Fruit fly (Drosophila melanogaster): Measurements from ENCODE around the gene CG5421.

The CG5421 gene

dm6 chr2L:12415485-12416137 is 32.3 kb downstream of the CG5421 start (continued):
- peak in 1 of 2 experiments; percentile 44 for TF ChIP-seq Hr51 (GFP tag; optimal IDR thresholded peaks at IDR 0.05)
- TF ChIP-seq chinmo (GFP tag; IDR thresholded peaks at IDR 0.05; ENCODE audit: partially characterized antibody), result 0 out of 4 replicates have a peak, but pooled peaks have one; percentile 58
- TF ChIP-seq Nf-YB (GFP tag; optimal IDR thresholded peaks at IDR 0.05), result peak; percentile 14
- TF ChIP-seq lab (GFP tag; optimal IDR thresholded peaks at IDR 0.05), result peak; percentile 6
- TF ChIP-seq CG3281 (GFP tag; optimal IDR thresholded peaks at IDR 0.05), result peak; percentile 14
- no peak for TF ChIP-seq H15 (GFP tag; IDR thresholded peaks at IDR 0.05)
- TF ChIP-seq CG15696 (tag; optimal IDR thresholded peaks at IDR 0.05), result peak; percentile 13
- TF ChIP-seq CG8924 (tag; optimal IDR thresholded peaks at IDR 0.05), result peak; percentile 34
- peak; percentile 46; the same call in 1 of the 2 replicates for TF ChIP-seq CG31441 (GFP tag; IDR thresholded peaks at IDR 0.05)
- peak; percentile 55 for TF ChIP-seq CG7839 (tag; optimal IDR thresholded peaks at IDR 0.05)

- no peak for TF ChIP-seq CG32532 (GFP tag; IDR thresholded peaks at IDR 0.05)
- TF ChIP-seq CG14050 (GFP tag; IDR thresholded peaks at IDR 0.05), result 0 out of 3 replicates have a peak, but pooled peaks have one; percentile 16
- peak; percentile 62 for TF ChIP-seq sens (GFP tag)
- TF ChIP-seq lab (GFP tag; optimal IDR thresholded peaks at IDR 0.05), result peak; percentile 31
- 0 out of 3 replicates have a peak, but pooled peaks have one; percentile 14 for TF ChIP-seq ci (GFP tag; IDR thresholded peaks at IDR 0.05)
- TF ChIP-seq Ada2b (GFP tag; IDR thresholded peaks at IDR 0.05), result peak; percentile 29; the same call in 1 of the 2 replicates
- no peak for TF ChIP-seq gcm2 (GFP tag; optimal IDR thresholded peaks at IDR 0.05)
- peak; percentile 43 for TF ChIP-seq CG11504 (tag; optimal IDR thresholded peaks at IDR 0.05)
- 0 out of 3 replicates have a peak, but pooled peaks have one; percentile 42 for TF ChIP-seq CG11695 (GFP tag; IDR thresholded peaks at IDR 0.05)
- peak; percentile 43 for TF ChIP-seq gem (tag; optimal IDR thresholded peaks at IDR 0.05)
- peak; percentile 24 for TF ChIP-seq Sox102F (GFP tag; optimal IDR thresholded peaks at IDR 0.05)
- TF ChIP-seq pan (optimal IDR thresholded peaks at IDR 0.05), result no peak
- TF ChIP-seq pan (GFP tag; optimal IDR thresholded peaks at IDR 0.05 in 1 of 2, IDR thresholded peaks at IDR 0.05 in 1 of 2), result peak in 1 of 2 experiments; percentile 35
- TF ChIP-seq Ptx1 (GFP tag; IDR thresholded peaks at IDR 0.05), result peak; percentile 17; the same call in 1 of the 2 replicates
- TF ChIP-seq Hr51 (GFP tag; optimal IDR thresholded peaks at IDR 0.05), result peak in 1 of 2 experiments; percentile 10
- TF ChIP-seq Pdp1 (GFP tag; optimal IDR thresholded peaks at IDR 0.05), result peak in 1 of 2 experiments; percentile 23
- peak; percentile 6 for TF ChIP-seq Fer1 (GFP tag; optimal IDR thresholded peaks at IDR 0.05)
- TF ChIP-seq CG2116 (GFP tag; optimal IDR thresholded peaks at IDR 0.05), result no peak
- peak; percentile 29 for TF ChIP-seq dmrt99B (tag; optimal IDR thresholded peaks at IDR 0.05)
- no peak for TF ChIP-seq Dll (GFP tag; IDR thresholded peaks at IDR 0.05; ENCODE audit: partially characterized antibody)
- TF ChIP-seq CG15269 (tag; optimal IDR thresholded peaks at IDR 0.05), result peak; percentile 5
- peak; percentile 41 for TF ChIP-seq CG18599 (GFP tag; optimal IDR thresholded peaks at IDR 0.05)
- no peak for TF ChIP-seq CG7786 (GFP tag; optimal IDR thresholded peaks at IDR 0.05)
- no peak for TF ChIP-seq CG18619 (GFP tag; optimal IDR thresholded peaks at IDR 0.05)
- no peak for TF ChIP-seq hkb (optimal IDR thresholded peaks at IDR 0.05)
- 0 out of 2 replicates have a peak, but pooled peaks have one; percentile 13 for TF ChIP-seq hkb (GFP tag; IDR thresholded peaks at IDR 0.05)
- peak; percentile 31 for TF ChIP-seq CG7839 (tag; optimal IDR thresholded peaks at IDR 0.05)
- TF ChIP-seq Hmr (GFP tag; optimal IDR thresholded peaks at IDR 0.05), result peak; percentile 9
These were observed 34.0 kb downstream of the CG5421 start for dm6 chr2L:12413899-12414298.

dm6 chr2L:12410679-12411078 is 37.3 kb downstream of the CG5421 start:
- peak; percentile 77 for TF ChIP-seq Ets65A (GFP tag)
- TF ChIP-seq Sin3A (optimal IDR thresholded peaks at IDR 0.05), result no peak

Measured in whole organism, embryonic.